Worm (Caenorhabditis elegans) whole organism, midembryonic: ENCODE measurements around the gene irld-20.

Source experiments
- T22C8.4 ChIP-seq: fragments of 200-800 bp; sonication (Bioruptor generic); IDR thresholded peaks from 2 replicates; pipeline ENCODE4 v1.3.6; 2022; ENCODE audit warnings: missing genetic modification characterization, missing compliant biosample characterization
- cog-1 ChIP-seq: sonication (generic microtip); optimal IDR thresholded peaks from 2 replicates; lab custom pipeline; 2016; ENCODE audit warnings: missing genetic modification characterization, missing compliant biosample characterization
- flt-1 ChIP-seq: fragments of 200-800 bp; sonication (Bioruptor generic); IDR thresholded peaks from 2 replicates; pipeline ENCODE4 v1.3.6; 2022; ENCODE audit warnings: missing genetic modification characterization, missing compliant biosample characterization
- klf-2 ChIP-seq: fragments of 200-800 bp; sonication (Bioruptor generic); conservative IDR thresholded peaks from 2 replicates; pipeline ENCODE4 v1.3.6; 2022; ENCODE audit warnings: missing genetic modification reagents, missing genetic modification characterization, missing compliant biosample characterization
- med-1 ChIP-seq: sonication (generic microtip); optimal IDR thresholded peaks from 2 replicates; lab custom pipeline; 2017; ENCODE audit warnings: missing genetic modification characterization, mild to moderate bottlenecking, missing compliant biosample characterization, antibody characterized with exemption, missing genetic modification reagents; ENCODE audit not compliant: insufficient read depth
- ref-1 ChIP-seq: fragments of 200-800 bp; sonication (Bioruptor generic); conservative IDR thresholded peaks from 2 replicates; pipeline ENCODE4 v1.3.6; 2022; ENCODE audit warnings: missing genetic modification reagents, missing genetic modification characterization, missing compliant biosample characterization
- ztf-23 ChIP-seq: fragments of 200-800 bp; sonication (Bioruptor generic); IDR thresholded peaks from 2 replicates; pipeline ENCODE4 v1.3.6; 2022; ENCODE audit warnings: missing genetic modification reagents, missing genetic modification characterization, missing compliant biosample characterization
- ztf-29 ChIP-seq: fragments of 200-800 bp; sonication (Bioruptor generic); IDR thresholded peaks from 2 replicates; pipeline ENCODE4 v1.3.6; 2022; ENCODE audit warnings: missing genetic modification reagents, missing genetic modification characterization, missing compliant biosample characterization

ce11 chrIII:12714266-12714665, 36.6 kb upstream of the irld-20 start, which contains the start of gene ssl-1:
- TF ChIP-seq ref-1 (GFP tag; lab: Robert Waterston, UW), result no peak
- no peak for TF ChIP-seq flt-1 (GFP tag; lab: Robert Waterston, UW)
- TF ChIP-seq ztf-29 (GFP tag; lab: Robert Waterston, UW), result no peak
- no peak for TF ChIP-seq med-1 (GFP tag; lab: Kevin White, UChicago)
- no peak for TF ChIP-seq klf-2
- TF ChIP-seq cog-1 (tag; lab: Kevin White, UChicago), result no peak
- no peak for TF ChIP-seq ztf-23 (GFP tag; lab: Robert Waterston, UW)
- TF ChIP-seq T22C8.4 (GFP tag; lab: Robert Waterston, UW), result no peak
